Fruit fly (Drosophila melanogaster) whole organism: ENCODE data around the gene CG10993.

Source experiments
- CG8478 ChIP-seq: fragments of >200 bp; optimal IDR thresholded peaks from 2 replicates; lab custom pipeline; 2018; ENCODE audit warnings: inconsistent platforms
- Dll ChIP-seq: fragments of >200 bp; optimal IDR thresholded peaks from 2 replicates; lab custom pipeline; 2017
- EcR ChIP-seq, 2 experiments: fragments of >200 bp; optimal IDR thresholded peaks; 2 replicates each; lab custom pipeline; 2017; ENCODE audit warnings: missing biosample characterization in 2 of 2, missing genetic modification characterization in 2 of 2, missing genetic modification reagents in 2 of 2
- pan ChIP-seq: fragments of >200 bp; optimal IDR thresholded peaks from 2 replicates; lab custom pipeline; 2017
- psq ChIP-seq: fragments of >200 bp; optimal IDR thresholded peaks from 2 replicates; lab custom pipeline; 2017
- usp ChIP-seq: fragments of >200 bp; optimal IDR thresholded peaks from 2 replicates; lab custom pipeline; 2017; ENCODE audit warnings: missing biosample characterization, missing genetic modification characterization, mixed read lengths

CG10993 gene

dm6 chrX:13791011-13791410 is at the start of gene CG10993:
Gene CG10993, minus strand, starts transcription at chrX:13791111.
- TF ChIP-seq EcR (GFP tag; optimal IDR thresholded peaks at IDR 0.05; lab: Kevin White, UChicago) (no peak), CG8478 (lab: Kevin White, UChicago) (no peak), Dll (lab: Kevin White, UChicago) (no peak), psq (no peak), usp (no peak), pan (lab: Kevin White, UChicago) (no peak)

- no peak for TF ChIP-seq psq
- no peak for TF ChIP-seq EcR (GFP tag; optimal IDR thresholded peaks at IDR 0.05; lab: Kevin White, UChicago)
- TF ChIP-seq usp: no peak
- TF ChIP-seq CG8478 (lab: Kevin White, UChicago): no peak
- no peak for TF ChIP-seq pan (lab: Kevin White, UChicago)
- no peak for TF ChIP-seq Dll (lab: Kevin White, UChicago)
Observed at dm6 chrX:13840075-13840474, 49.2 kb upstream of the CG10993 start.

dm6 chrX:13838892-13839291 is 48.0 kb upstream of the CG10993 start:
- TF ChIP-seq usp: no peak
- TF ChIP-seq pan (lab: Kevin White, UChicago): no peak
- TF ChIP-seq Dll (lab: Kevin White, UChicago): no peak
- TF ChIP-seq psq: no peak
- TF ChIP-seq EcR (GFP tag; optimal IDR thresholded peaks at IDR 0.05; lab: Kevin White, UChicago): no peak
- no peak for TF ChIP-seq CG8478 (lab: Kevin White, UChicago)

- no peak for TF ChIP-seq psq
- TF ChIP-seq EcR (GFP tag; optimal IDR thresholded peaks at IDR 0.05; lab: Kevin White, UChicago): no peak
- TF ChIP-seq pan (lab: Kevin White, UChicago): no peak
- TF ChIP-seq usp: no peak
- TF ChIP-seq Dll (lab: Kevin White, UChicago): no peak
- no peak for TF ChIP-seq CG8478 (lab: Kevin White, UChicago)
Observed at dm6 chrX:13838255-13838654, 47.3 kb upstream of the CG10993 start.

- TF ChIP-seq usp (no peak), EcR (GFP tag; optimal IDR thresholded peaks at IDR 0.05; lab: Kevin White, UChicago) (no peak), Dll (lab: Kevin White, UChicago) (no peak), psq (no peak), CG8478 (lab: Kevin White, UChicago) (no peak), pan (lab: Kevin White, UChicago) (no peak)
Observed at dm6 chrX:13830029-13830428, 39.1 kb upstream of the CG10993 start, which contains the start of gene jub. Gene jub, minus strand, starts transcription at chrX:13830317.

- no peak for TF ChIP-seq pan (lab: Kevin White, UChicago)
- TF ChIP-seq EcR (GFP tag; optimal IDR thresholded peaks at IDR 0.05; lab: Kevin White, UChicago): no peak
- no peak for TF ChIP-seq CG8478 (lab: Kevin White, UChicago)
- TF ChIP-seq usp: no peak
- no peak for TF ChIP-seq Dll (lab: Kevin White, UChicago)
- TF ChIP-seq psq: no peak
Observed at dm6 chrX:13828870-13829269, 38.0 kb upstream of the CG10993 start.

dm6 chrX:13822753-13823152 is 31.8 kb upstream of the CG10993 start, which contains the start of gene Nup93-1:
Gene Nup93-1, plus strand, starts transcription at chrX:13822826.
- no peak for TF ChIP-seq pan (lab: Kevin White, UChicago)
- no peak for TF ChIP-seq usp
- no peak for TF ChIP-seq psq
- no peak for TF ChIP-seq EcR (GFP tag; optimal IDR thresholded peaks at IDR 0.05; lab: Kevin White, UChicago)
- TF ChIP-seq Dll (lab: Kevin White, UChicago): no peak
- no peak for TF ChIP-seq CG8478 (lab: Kevin White, UChicago)

- TF ChIP-seq pan (lab: Kevin White, UChicago): no peak
- no peak for TF ChIP-seq Dll (lab: Kevin White, UChicago)
- no peak for TF ChIP-seq CG8478 (lab: Kevin White, UChicago)
- TF ChIP-seq psq: no peak
- no peak for TF ChIP-seq EcR (GFP tag; optimal IDR thresholded peaks at IDR 0.05; lab: Kevin White, UChicago)
- TF ChIP-seq usp: no peak
Observed at dm6 chrX:13821775-13822493, 31.0 kb upstream of the CG10993 start, which contains the start of gene Clic. Gene Clic, minus strand, starts transcription at chrX:13822307.

dm6 chrX:13821039-13821774 is 30.3 kb upstream of the CG10993 start:
- no peak for TF ChIP-seq Dll (lab: Kevin White, UChicago)
- TF ChIP-seq pan (lab: Kevin White, UChicago): no peak
- no peak for TF ChIP-seq usp
- no peak for TF ChIP-seq CG8478 (lab: Kevin White, UChicago)
- no peak for TF ChIP-seq EcR (GFP tag; optimal IDR thresholded peaks at IDR 0.05; lab: Kevin White, UChicago)
- no peak for TF ChIP-seq psq

dm6 chrX:13820310-13821038 is 29.6 kb upstream of the CG10993 start:
- TF ChIP-seq pan (lab: Kevin White, UChicago) (no peak), psq (no peak), usp (no peak), Dll (lab: Kevin White, UChicago) (no peak), CG8478 (lab: Kevin White, UChicago) (no peak), EcR (GFP tag; optimal IDR thresholded peaks at IDR 0.05; lab: Kevin White, UChicago) (no peak)

dm6 chrX:13819682-13820081 is 28.8 kb upstream of the CG10993 start:
- TF ChIP-seq psq: no peak
- TF ChIP-seq EcR (GFP tag; optimal IDR thresholded peaks at IDR 0.05; lab: Kevin White, UChicago): no peak
- TF ChIP-seq CG8478 (lab: Kevin White, UChicago): no peak
- no peak for TF ChIP-seq Dll (lab: Kevin White, UChicago)
- TF ChIP-seq usp: no peak
